Worm (Caenorhabditis elegans) whole organism, L2 larva: Measurements from ENCODE around the gene Y110A2AL.4.

Experiments used
- fos-1 ChIP-seq: fragments of 150-350 bp; optimal IDR thresholded peaks from 2 replicates; lab custom pipeline; 2014; ENCODE audit warnings: missing biosample characterization, missing genetic modification characterization
- nhr-25 ChIP-seq: fragments of 150-350 bp; sonication (generic microtip); optimal IDR thresholded peaks from 3 replicates; lab custom pipeline; 2014; ENCODE audit warnings: missing biosample characterization, missing genetic modification characterization
- unc-39 ChIP-seq: fragments of 150-350 bp; optimal IDR thresholded peaks from 2 replicates; lab custom pipeline; 2014; ENCODE audit warnings: missing biosample characterization, missing genetic modification characterization

ce11 chrII:2874801-2875200 lies 35.7 kb downstream of the Y110A2AL.4 start, which contains the start of gene Y110A2AL.1:
- TF ChIP-seq nhr-25 (tag; lab: Kevin White, UChicago) = no peak
- TF ChIP-seq unc-39 (tag; lab: Kevin White, UChicago) = no peak
- no peak for TF ChIP-seq fos-1 (tag; lab: Kevin White, UChicago)
